Worm (Caenorhabditis elegans): ENCODE results near the gene ten-1.

DNA sequence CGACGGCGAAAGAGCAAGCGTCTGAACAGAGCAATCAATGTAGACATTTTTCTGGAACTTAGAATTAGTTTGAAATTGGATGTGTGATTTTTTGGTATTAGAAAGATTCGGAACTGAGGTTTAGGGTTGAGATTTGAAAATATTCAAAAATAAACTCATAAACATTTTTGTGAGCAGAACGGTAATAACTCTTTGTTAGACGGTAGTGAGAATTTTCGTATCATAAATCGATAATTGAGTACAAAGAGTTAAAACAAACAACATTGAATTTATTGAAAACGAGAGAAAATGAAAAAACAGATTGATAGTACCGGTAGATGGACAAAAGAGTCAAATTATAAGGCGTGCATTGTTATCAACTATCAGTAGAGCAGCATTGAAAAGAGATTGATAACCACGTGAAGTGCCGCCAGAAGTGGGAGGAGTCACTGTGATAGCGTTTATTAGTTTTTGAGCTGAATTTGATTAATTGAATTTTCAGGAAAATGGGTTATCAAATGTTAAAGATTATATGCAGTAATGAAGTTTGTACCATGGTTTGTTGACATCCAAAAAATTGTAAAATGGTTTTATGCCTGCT lies 1.3 kb upstream of the ten-1 start, which contains the start of gene F28F5.6:
- TF ChIP-seq drap-1 (GFP tag; optimal IDR thresholded peaks at IDR 0.05) (no peak), mep-1 (tag; optimal IDR thresholded peaks at IDR 0.05) (no peak), snpc-4 (tag; optimal IDR thresholded peaks at IDR 0.05) (no peak), lin-13 (tag; optimal IDR thresholded peaks at IDR 0.05) (no peak), nhr-12 (tag; optimal IDR thresholded peaks at IDR 0.05) (no peak), ces-1 (GFP tag; optimal IDR thresholded peaks at IDR 0.05) (no peak), ztf-11 (tag; optimal IDR thresholded peaks at IDR 0.05) (no peak), unc-62 (GFP tag; optimal IDR thresholded peaks at IDR 0.05) (no peak), mab-5 (tag; optimal IDR thresholded peaks at IDR 0.05) (no peak), nhr-237 (tag; optimal IDR thresholded peaks at IDR 0.05) (no peak)
